Worm (Caenorhabditis elegans) whole organism, L2 larva: ENCODE measurements around the gene K10B2.4.

Source experiments
- C34F6.9 ChIP-seq: fragments of 150-350 bp; optimal IDR thresholded peaks from 2 replicates; lab custom pipeline; 2014; ENCODE audit warnings: missing biosample characterization, missing genetic modification characterization
- F13H6.1 ChIP-seq: sonication (generic microtip); optimal IDR thresholded peaks from 2 replicates; lab custom pipeline; 2016; ENCODE audit warnings: missing genetic modification characterization, missing compliant biosample characterization
- R02D3.7 ChIP-seq: fragments of 150-350 bp; optimal IDR thresholded peaks from 2 replicates; lab custom pipeline; 2014; ENCODE audit warnings: missing biosample characterization, missing genetic modification characterization
- Y55F3AM.14 ChIP-seq: fragments of 200-800 bp; sonication (Bioruptor generic); optimal IDR thresholded peaks from 2 replicates; lab custom pipeline; 2018; ENCODE audit warnings: mild to moderate bottlenecking, missing genetic modification characterization, missing compliant biosample characterization
- ZK546.5 ChIP-seq: sonication (generic microtip); optimal IDR thresholded peaks from 2 replicates; lab custom pipeline; 2017; ENCODE audit warnings: missing biosample characterization, missing genetic modification characterization
- alr-1 ChIP-seq: fragments of 150-350 bp; optimal IDR thresholded peaks from 2 replicates; lab custom pipeline; 2014; ENCODE audit warnings: missing biosample characterization, missing genetic modification characterization
- aly-2 ChIP-seq: fragments of 150-350 bp; optimal IDR thresholded peaks from 2 replicates; lab custom pipeline; 2014; ENCODE audit warnings: missing biosample characterization, missing genetic modification characterization
- ama-1 ChIP-seq: fragments of 150-350 bp; optimal IDR thresholded peaks from 2 replicates; lab custom pipeline; 2018; ENCODE audit warnings: inconsistent platforms
- blmp-1 ChIP-seq: sonication (generic microtip); optimal IDR thresholded peaks from 2 replicates; lab custom pipeline; 2017; ENCODE audit warnings: missing genetic modification characterization, mild to moderate bottlenecking, missing compliant biosample characterization, antibody characterized with exemption, moderate library complexity; ENCODE audit not compliant: insufficient read depth
- ceh-16 ChIP-seq: fragments of 150-350 bp; optimal IDR thresholded peaks from 2 replicates; lab custom pipeline; 2014; ENCODE audit warnings: missing biosample characterization, missing genetic modification characterization
- ceh-82 ChIP-seq: fragments of 150-350 bp; optimal IDR thresholded peaks from 2 replicates; lab custom pipeline; 2014; ENCODE audit warnings: missing biosample characterization, missing genetic modification characterization
- crh-2 ChIP-seq: sonication (generic microtip); optimal IDR thresholded peaks from 2 replicates; lab custom pipeline; 2017; ENCODE audit warnings: missing biosample characterization, missing genetic modification characterization
- dmd-4 ChIP-seq: sonication (generic microtip); optimal IDR thresholded peaks from 2 replicates; lab custom pipeline; 2017; ENCODE audit warnings: missing biosample characterization, missing genetic modification characterization
- egl-27 ChIP-seq: sonication (generic microtip); optimal IDR thresholded peaks from 3 replicates; lab custom pipeline; 2017; ENCODE audit warnings: missing biosample characterization, missing genetic modification reagents, missing genetic modification characterization
- elt-1 ChIP-seq: fragments of 150-350 bp; optimal IDR thresholded peaks from 2 replicates; lab custom pipeline; 2014; ENCODE audit warnings: missing biosample characterization, missing genetic modification characterization
- elt-3 ChIP-seq: sonication (generic microtip); optimal IDR thresholded peaks from 2 replicates; lab custom pipeline; 2017; ENCODE audit warnings: missing biosample characterization, missing genetic modification characterization
- fos-1 ChIP-seq: fragments of 150-350 bp; optimal IDR thresholded peaks from 2 replicates; lab custom pipeline; 2014; ENCODE audit warnings: missing biosample characterization, missing genetic modification characterization
- gmeb-1 ChIP-seq: fragments of 150-350 bp; optimal IDR thresholded peaks from 2 replicates; lab custom pipeline; 2014; ENCODE audit warnings: missing biosample characterization, missing genetic modification characterization
- lin-11 ChIP-seq: fragments of 150-350 bp; sonication (generic microtip); optimal IDR thresholded peaks from 2 replicates; lab custom pipeline; 2014; ENCODE audit warnings: missing biosample characterization, missing genetic modification characterization, inconsistent platforms, mixed read lengths
- lin-13 ChIP-seq: fragments of 150-350 bp; optimal IDR thresholded peaks from 2 replicates; lab custom pipeline; 2014; ENCODE audit warnings: missing biosample characterization, missing genetic modification reagents, missing genetic modification characterization
- lin-39 ChIP-seq: fragments of 150-350 bp; optimal IDR thresholded peaks from 2 replicates; lab custom pipeline; 2014; ENCODE audit warnings: missing biosample characterization, missing genetic modification reagents, missing genetic modification characterization
- lsy-2 ChIP-seq, 2 experiments: fragments of 150-350 bp in 1 of 2; sonication (generic microtip) in 1 of 2; optimal IDR thresholded peaks; 2 replicates each; lab custom pipeline; 2014 to 2017; ENCODE audit warnings: missing biosample characterization in 2 of 2, missing genetic modification characterization in 2 of 2
- mab-5 ChIP-seq: fragments of 150-350 bp; optimal IDR thresholded peaks from 2 replicates; lab custom pipeline; 2014; ENCODE audit warnings: missing biosample characterization, missing genetic modification characterization
- mbf-1 ChIP-seq: sonication (generic microtip); optimal IDR thresholded peaks from 2 replicates; lab custom pipeline; 2017; ENCODE audit warnings: missing biosample characterization, missing genetic modification characterization
- mdl-1 ChIP-seq, 2 experiments: fragments of 150-350 bp in 1 of 2; sonication (generic microtip) in 1 of 2; optimal IDR thresholded peaks; 2 replicates each; lab custom pipeline; 2017; ENCODE audit warnings: missing biosample characterization in 2 of 2, missing genetic modification characterization in 2 of 2
- nhr-10 ChIP-seq: sonication (generic microtip); optimal IDR thresholded peaks from 2 replicates; lab custom pipeline; 2017; ENCODE audit warnings: missing biosample characterization, missing genetic modification characterization
- nhr-11 ChIP-seq: fragments of 150-350 bp; optimal IDR thresholded peaks from 2 replicates; lab custom pipeline; 2014; ENCODE audit warnings: missing biosample characterization, missing genetic modification characterization
- nhr-12 ChIP-seq: fragments of 150-350 bp; optimal IDR thresholded peaks from 2 replicates; lab custom pipeline; 2014; ENCODE audit warnings: missing biosample characterization, missing genetic modification characterization
- nhr-129 ChIP-seq: fragments of 150-350 bp; optimal IDR thresholded peaks from 2 replicates; lab custom pipeline; 2014; ENCODE audit warnings: missing biosample characterization, missing genetic modification characterization
- nhr-21 ChIP-seq: fragments of 150-350 bp; optimal IDR thresholded peaks from 2 replicates; lab custom pipeline; 2014; ENCODE audit warnings: missing biosample characterization, missing genetic modification characterization
- nhr-23 ChIP-seq: fragments of 150-350 bp; optimal IDR thresholded peaks from 2 replicates; lab custom pipeline; 2014; ENCODE audit warnings: missing biosample characterization, missing genetic modification reagents, missing genetic modification characterization
- nhr-237 ChIP-seq: fragments of 150-350 bp; optimal IDR thresholded peaks from 2 replicates; lab custom pipeline; 2014; ENCODE audit warnings: missing biosample characterization, missing genetic modification characterization
- nhr-25 ChIP-seq: fragments of 150-350 bp; sonication (generic microtip); optimal IDR thresholded peaks from 3 replicates; lab custom pipeline; 2014; ENCODE audit warnings: missing biosample characterization, missing genetic modification characterization
- nhr-6 ChIP-seq: fragments of 150-350 bp; optimal IDR thresholded peaks from 2 replicates; lab custom pipeline; 2014; ENCODE audit warnings: missing biosample characterization, missing genetic modification characterization
- nhr-77 ChIP-seq: fragments of 150-350 bp; optimal IDR thresholded peaks from 2 replicates; lab custom pipeline; 2014; ENCODE audit warnings: missing biosample characterization, missing genetic modification characterization
- peb-1 ChIP-seq: fragments of 150-350 bp; optimal IDR thresholded peaks from 2 replicates; lab custom pipeline; 2014; ENCODE audit warnings: missing biosample characterization, missing genetic modification characterization
- sem-4 ChIP-seq: fragments of 150-350 bp; optimal IDR thresholded peaks from 2 replicates; lab custom pipeline; 2014; ENCODE audit warnings: missing biosample characterization, missing genetic modification reagents, missing genetic modification characterization
- skn-1 ChIP-seq: sonication (generic microtip); optimal IDR thresholded peaks from 2 replicates; lab custom pipeline; 2017; ENCODE audit warnings: missing biosample characterization, missing genetic modification characterization
- sma-3 ChIP-seq: sonication (generic microtip); optimal IDR thresholded peaks from 2 replicates; lab custom pipeline; 2016; ENCODE audit warnings: missing genetic modification reagents, missing genetic modification characterization, missing compliant biosample characterization
- sma-9 ChIP-seq, 2 experiments: fragments of 150-350 bp in 1 of 2; sonication (generic microtip) in 1 of 2; optimal IDR thresholded peaks; 2 replicates each; lab custom pipeline; 2014 to 2016; ENCODE audit warnings: missing genetic modification characterization in 2 of 2, mild to moderate bottlenecking in 1 of 2, missing biosample characterization in 1 of 2, missing compliant biosample characterization in 1 of 2, missing genetic modification reagents in 1 of 2, moderate library complexity in 1 of 2
- snpc-4 ChIP-seq: fragments of 150-350 bp; optimal IDR thresholded peaks from 2 replicates; lab custom pipeline; 2014; ENCODE audit warnings: missing biosample characterization, missing genetic modification characterization
- unc-39 ChIP-seq: fragments of 150-350 bp; optimal IDR thresholded peaks from 2 replicates; lab custom pipeline; 2014; ENCODE audit warnings: missing biosample characterization, missing genetic modification characterization
- unc-55 ChIP-seq: fragments of 150-350 bp; sonication (generic microtip); optimal IDR thresholded peaks from 3 replicates; lab custom pipeline; 2014; ENCODE audit warnings: missing biosample characterization, missing genetic modification reagents, missing genetic modification characterization
- unc-62 ChIP-seq: fragments of 150-350 bp; optimal IDR thresholded peaks from 2 replicates; lab custom pipeline; 2014; ENCODE audit warnings: missing biosample characterization, missing genetic modification reagents, missing genetic modification characterization
- zag-1 ChIP-seq: fragments of 150-350 bp; optimal IDR thresholded peaks from 2 replicates; lab custom pipeline; 2014; ENCODE audit warnings: missing biosample characterization, missing genetic modification characterization
- ztf-1 ChIP-seq: fragments of 200-800 bp; sonication (Bioruptor generic); conservative IDR thresholded peaks from 2 replicates; pipeline ENCODE4 v1.3.6; 2022; ENCODE audit warnings: missing genetic modification characterization, missing compliant biosample characterization
- ztf-11 ChIP-seq: sonication (generic microtip); optimal IDR thresholded peaks from 2 replicates; lab custom pipeline; 2017; ENCODE audit warnings: missing biosample characterization, missing genetic modification characterization
- ztf-4 ChIP-seq: fragments of 150-350 bp; optimal IDR thresholded peaks from 2 replicates; lab custom pipeline; 2014; ENCODE audit warnings: missing biosample characterization, missing genetic modification characterization

The K10B2.4 gene

ce11 chrII:6345195-6346158 is 15.3 kb downstream of the K10B2.4 start, which contains the start of gene C32D5.8:
Gene C32D5.8, minus strand, starts transcription at chrII:6345964.
- TF ChIP-seq blmp-1 (tag; lab: Kevin White, UChicago) (peak; percentile 45), alr-1 (tag; lab: Kevin White, UChicago) (no peak), fos-1 (tag; lab: Kevin White, UChicago) (peak; percentile 23), dmd-4 (tag; lab: Kevin White, UChicago) (no peak), unc-39 (tag; lab: Kevin White, UChicago) (no peak), R02D3.7 (tag; lab: Kevin White, UChicago) (no peak), mab-5 (no peak), ztf-1 (no peak), ztf-4 (tag; lab: Kevin White, UChicago) (peak; percentile 12), nhr-11 (tag; lab: Kevin White, UChicago) (no peak), sem-4 (tag; lab: Kevin White, UChicago) (no peak), ceh-82 (tag; lab: Kevin White, UChicago) (no peak), F13H6.1 (tag; lab: Kevin White, UChicago) (no peak), zag-1 (tag; lab: Kevin White, UChicago) (no peak), nhr-12 (tag; lab: Kevin White, UChicago) (no peak), ZK546.5 (tag; lab: Kevin White, UChicago) (no peak), lin-39 (tag; lab: Kevin White, UChicago) (no peak), crh-2 (tag; lab: Kevin White, UChicago) (peak; percentile 33), nhr-6 (tag; lab: Kevin White, UChicago) (no peak), elt-1 (tag; lab: Kevin White, UChicago) (no peak), ama-1 (lab: Kevin White, UChicago) (peak; percentile 38), Y55F3AM.14 (no peak), nhr-77 (tag; lab: Kevin White, UChicago) (no peak), skn-1 (tag; lab: Kevin White, UChicago) (no peak), snpc-4 (tag; lab: Kevin White, UChicago) (no peak), aly-2 (tag; lab: Kevin White, UChicago) (no peak), nhr-25 (peak; percentile 79), unc-62 (GFP tag; lab: Kevin White, UChicago) (no peak), elt-3 (tag; lab: Kevin White, UChicago) (no peak), nhr-21 (peak; percentile 51), C34F6.9 (no peak), sma-3 (GFP tag; lab: Kevin White, UChicago) (peak; percentile 10), ztf-11 (tag; lab: Kevin White, UChicago) (no peak), lin-11 (tag; lab: Kevin White, UChicago) (no peak), mbf-1 (tag; lab: Kevin White, UChicago) (no peak), nhr-23 (no peak), ceh-16 (tag; lab: Kevin White, UChicago) (peak; percentile 57), gmeb-1 (no peak), unc-55 (no peak), peb-1 (tag; lab: Kevin White, UChicago) (no peak), nhr-129 (tag; lab: Kevin White, UChicago) (no peak), nhr-10 (tag; lab: Kevin White, UChicago) (no peak), sma-9 (GFP tag; optimal IDR thresholded peaks at IDR 0.05; lab: Kevin White, UChicago) (peak; percentile 48), sma-9 (tag; optimal IDR thresholded peaks at IDR 0.05; lab: Kevin White, UChicago) (no peak), lin-13 (no peak), nhr-237 (tag; lab: Kevin White, UChicago) (no peak), mdl-1 (tag; optimal IDR thresholded peaks at IDR 0.05; lab: Kevin White, UChicago) (no peak), egl-27 (tag; lab: Kevin White, UChicago) (no peak), lsy-2 (tag; optimal IDR thresholded peaks at IDR 0.05; lab: Kevin White, UChicago) (peak in 1 of 2 experiments; percentile 4)
